Fruit fly (Drosophila melanogaster): ENCODE measurements around the gene SCOT.

SCOT gene

DNA sequence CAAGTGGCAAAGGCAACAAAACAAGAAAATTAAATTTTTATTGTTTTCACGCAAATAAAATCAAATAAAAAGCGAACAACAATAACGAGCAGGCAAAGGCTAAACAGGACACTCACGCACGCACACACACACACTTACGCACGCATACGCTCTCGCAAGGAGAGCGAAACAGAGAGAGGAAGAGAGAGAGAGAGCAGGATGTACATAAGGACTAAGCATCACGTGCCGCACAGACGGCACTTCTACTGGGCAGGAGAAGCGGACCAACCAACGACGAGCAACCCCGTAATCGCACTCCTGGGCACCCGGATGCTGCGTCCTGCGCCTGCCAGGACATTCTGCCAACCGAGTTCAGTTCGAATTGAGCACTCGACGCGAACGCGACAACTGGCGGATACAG, 42.0 kb upstream of the SCOT start, which contains the start of gene Dbx:
Gene Dbx (plus strand): TSS at position 365 of the 400 bp plus-strand sequence.
- no peak for TF ChIP-seq CG8119 (GFP tag; IDR thresholded peaks at IDR 0.05)
- no peak for TF ChIP-seq Hr4 (GFP tag; optimal IDR thresholded peaks at IDR 0.05)
- TF ChIP-seq vri (GFP tag; optimal IDR thresholded peaks at IDR 0.05): no peak

DNA sequence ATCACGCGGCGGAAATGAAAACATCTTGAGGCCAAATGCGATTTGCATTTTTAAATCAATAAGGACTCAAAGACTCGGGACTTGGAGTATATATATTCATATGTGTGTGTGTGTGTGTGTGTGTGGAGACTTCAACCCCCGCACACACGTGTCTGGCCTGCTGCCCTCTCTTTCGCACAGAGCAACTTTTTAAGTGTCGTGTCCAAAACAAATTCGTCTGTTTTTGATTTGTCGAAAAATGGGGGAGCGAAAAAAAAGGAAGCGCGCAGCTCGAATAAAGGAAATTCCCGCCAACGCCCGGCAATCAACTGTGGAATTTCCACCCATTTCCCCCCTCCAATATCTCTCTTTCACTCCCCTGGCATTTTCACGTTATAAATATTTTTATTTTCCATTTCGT, 34.0 kb upstream of the SCOT start:
- no peak for TF ChIP-seq CG31627 (GFP tag; optimal IDR thresholded peaks at IDR 0.05)
- TF ChIP-seq CG9139 (GFP tag; optimal IDR thresholded peaks at IDR 0.05): no peak
- TF ChIP-seq Sox102F (GFP tag; optimal IDR thresholded peaks at IDR 0.05): no peak
- no peak for TF ChIP-seq Hr39 (GFP tag; optimal IDR thresholded peaks at IDR 0.05)
- TF ChIP-seq Sox15 (GFP tag; optimal IDR thresholded peaks at IDR 0.05): no peak
- TF ChIP-seq net (GFP tag; optimal IDR thresholded peaks at IDR 0.05): no peak
- no peak for TF ChIP-seq CG10631 (GFP tag; optimal IDR thresholded peaks at IDR 0.05)
- no peak for TF ChIP-seq Gug (GFP tag; IDR thresholded peaks at IDR 0.05)

DNA sequence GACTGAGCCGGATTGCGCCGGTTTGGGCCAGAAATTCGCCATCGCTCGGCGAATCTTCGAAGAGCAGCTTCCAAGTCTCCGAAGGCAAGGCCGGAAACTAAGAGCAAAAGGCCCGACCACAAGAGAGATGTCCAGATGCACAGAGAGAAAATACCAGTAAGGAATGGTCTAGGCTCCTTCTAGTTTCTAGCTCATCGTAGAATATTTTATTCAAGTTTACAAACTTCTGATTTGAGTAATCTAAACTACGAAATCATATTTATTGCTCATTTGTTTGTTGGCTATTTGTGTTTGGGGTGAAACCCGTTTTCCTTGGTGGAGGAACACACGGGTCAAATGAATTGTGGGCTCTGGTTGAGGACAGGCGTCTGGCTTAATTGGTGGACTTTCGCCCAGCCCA, 25.5 kb upstream of the SCOT start:
- TF ChIP-seq ss (GFP tag; optimal IDR thresholded peaks at IDR 0.05) (peak in 1 of 2 experiments; percentile 27), Ets96B (tag; optimal IDR thresholded peaks at IDR 0.05) (no peak), CG34406 (GFP tag; optimal IDR thresholded peaks at IDR 0.05) (no peak), CG6163 (GFP tag; IDR thresholded peaks at IDR 0.05) (peak; percentile 72; the same call in 2 of the 3 replicates), CG10631 (GFP tag; optimal IDR thresholded peaks at IDR 0.05) (no peak), OdsH (GFP tag; optimal IDR thresholded peaks at IDR 0.05) (no peak), eg (GFP tag; IDR thresholded peaks at IDR 0.05) (0 out of 3 replicates have a peak, but pooled peaks have one; percentile 16), CG32006 (GFP tag; optimal IDR thresholded peaks at IDR 0.05) (peak; percentile 16), CG6276 (GFP tag; optimal IDR thresholded peaks at IDR 0.05) (peak; percentile 9), CG11902 (GFP tag; optimal IDR thresholded peaks at IDR 0.05) (no peak), spab (GFP tag; optimal IDR thresholded peaks at IDR 0.05) (no peak), Hr39 (GFP tag; optimal IDR thresholded peaks at IDR 0.05) (peak; percentile 3), fkh (GFP tag; optimal IDR thresholded peaks at IDR 0.05) (no peak), Sox14 (GFP tag; optimal IDR thresholded peaks at IDR 0.05) (no peak), CG6792 (GFP tag; optimal IDR thresholded peaks at IDR 0.05) (peak; percentile 36), CG3919 (GFP tag; optimal IDR thresholded peaks at IDR 0.05) (peak; percentile 38), dsx (GFP tag; optimal IDR thresholded peaks at IDR 0.05; ENCODE audit: poor library complexity, severe bottlenecking) (no peak), Sox102F (GFP tag; optimal IDR thresholded peaks at IDR 0.05) (no peak), acj6 (GFP tag; optimal IDR thresholded peaks at IDR 0.05) (peak; percentile 16), CG8319 (GFP tag; optimal IDR thresholded peaks at IDR 0.05) (no peak), CG1621 (tag; optimal IDR thresholded peaks at IDR 0.05) (no peak), Blimp-1 (GFP tag; optimal IDR thresholded peaks at IDR 0.05) (no peak), cyc (GFP tag; optimal IDR thresholded peaks at IDR 0.05) (no peak), Hr38 (GFP tag; optimal IDR thresholded peaks at IDR 0.05) (no peak), Sox15 (GFP tag; optimal IDR thresholded peaks at IDR 0.05) (no peak), fd59A (GFP tag; optimal IDR thresholded peaks at IDR 0.05) (no peak), Lpt (GFP tag; optimal IDR thresholded peaks at IDR 0.05) (no peak), CG31627 (GFP tag; optimal IDR thresholded peaks at IDR 0.05) (peak; percentile 6), CG6854 (GFP tag; optimal IDR thresholded peaks at IDR 0.05) (no peak), CG7368 (GFP tag; optimal IDR thresholded peaks at IDR 0.05) (no peak), CG11762 (GFP tag; optimal IDR thresholded peaks at IDR 0.05; ENCODE audit: insufficient read depth) (no peak), CG4318 (GFP tag; optimal IDR thresholded peaks at IDR 0.05) (no peak), esn (GFP tag; optimal IDR thresholded peaks at IDR 0.05) (peak; percentile 43), svp (GFP tag) (no peak), vri (GFP tag; optimal IDR thresholded peaks at IDR 0.05) (no peak), net (GFP tag; optimal IDR thresholded peaks at IDR 0.05) (peak; percentile 11), Smox (GFP tag; optimal IDR thresholded peaks at IDR 0.05) (no peak), Ets21C (GFP tag; optimal IDR thresholded peaks at IDR 0.05) (no peak), Met (GFP tag; optimal IDR thresholded peaks at IDR 0.05) (peak; percentile 33), lz (GFP tag; optimal IDR thresholded peaks at IDR 0.05) (peak; percentile 20), CG6808 (GFP tag; optimal IDR thresholded peaks at IDR 0.05) (no peak), CG16779 (tag; optimal IDR thresholded peaks at IDR 0.05) (no peak), CG8632 (GFP tag; optimal IDR thresholded peaks at IDR 0.05) (peak; percentile 8), achi (GFP tag; optimal IDR thresholded peaks at IDR 0.05) (peak; percentile 12)

Measured in whole organism, prepupa.